Worm (Caenorhabditis elegans) whole organism, L2 larva: ENCODE measurements around the gene daf-7.

ENCODE experiments used
- elt-3 ChIP-seq: sonication (generic microtip); optimal IDR thresholded peaks from 2 replicates; lab custom pipeline; 2017; ENCODE audit warnings: missing biosample characterization, missing genetic modification characterization
- nhr-11 ChIP-seq: fragments of 150-350 bp; optimal IDR thresholded peaks from 2 replicates; lab custom pipeline; 2014; ENCODE audit warnings: missing biosample characterization, missing genetic modification characterization
- nhr-6 ChIP-seq: fragments of 150-350 bp; optimal IDR thresholded peaks from 2 replicates; lab custom pipeline; 2014; ENCODE audit warnings: missing biosample characterization, missing genetic modification characterization
- snpc-4 ChIP-seq: fragments of 150-350 bp; optimal IDR thresholded peaks from 2 replicates; lab custom pipeline; 2014; ENCODE audit warnings: missing biosample characterization, missing genetic modification characterization
- unc-62 ChIP-seq: fragments of 150-350 bp; optimal IDR thresholded peaks from 2 replicates; lab custom pipeline; 2014; ENCODE audit warnings: missing biosample characterization, missing genetic modification reagents, missing genetic modification characterization
- zag-1 ChIP-seq: fragments of 150-350 bp; optimal IDR thresholded peaks from 2 replicates; lab custom pipeline; 2014; ENCODE audit warnings: missing biosample characterization, missing genetic modification characterization
- ztf-11 ChIP-seq: sonication (generic microtip); optimal IDR thresholded peaks from 2 replicates; lab custom pipeline; 2017; ENCODE audit warnings: missing biosample characterization, missing genetic modification characterization

- TF ChIP-seq ztf-11 (no peak), nhr-6 (tag; lab: Kevin White, UChicago) (no peak), nhr-11 (tag; lab: Kevin White, UChicago) (no peak), snpc-4 (no peak), zag-1 (tag; lab: Kevin White, UChicago) (no peak), elt-3 (tag; lab: Kevin White, UChicago) (no peak), unc-62 (GFP tag; lab: Kevin White, UChicago) (no peak)
Observed at ce11 chrIII:839491-839890, 27.8 kb downstream of the daf-7 start, which contains the start of gene dos-3.
